Fruit fly (Drosophila melanogaster) whole organism, prepupa: Measurements from ENCODE around the gene Osi16.

ENCODE experiments used
- Blimp-1 ChIP-seq: fragments of 200-800 bp; sonication (Bioruptor generic); optimal IDR thresholded peaks from 3 replicates; lab custom pipeline; 2017; ENCODE audit warnings: missing biosample characterization, missing genetic modification characterization, mild to moderate bottlenecking, moderate library complexity, missing genetic modification reagents
- CG10631 ChIP-seq: fragments of 200-800 bp; sonication (Bioruptor generic); optimal IDR thresholded peaks from 2 replicates; lab custom pipeline; 2016; ENCODE audit warnings: missing biosample characterization, missing genetic modification characterization
- CG10669 ChIP-seq: fragments of 200-800 bp; sonication (Bioruptor generic); optimal IDR thresholded peaks from 3 replicates; lab custom pipeline; 2018; ENCODE audit warnings: missing biosample characterization, mild to moderate bottlenecking, missing genetic modification characterization, moderate library complexity
- CG11762 ChIP-seq: fragments of 200-800 bp; sonication (Bioruptor generic); optimal IDR thresholded peaks from 3 replicates; lab custom pipeline; 2016; ENCODE audit warnings: missing biosample characterization, missing genetic modification characterization; ENCODE audit not compliant: insufficient read depth
- CG15336 ChIP-seq: fragments of 200-800 bp; sonication (Bioruptor generic); IDR thresholded peaks from 2 replicates; pipeline ENCODE4 v1.3.6; 2022; ENCODE audit warnings: missing biosample characterization, missing genetic modification characterization
- CG16779 ChIP-seq: fragments of 200-800 bp; sonication (Bioruptor generic); optimal IDR thresholded peaks from 3 replicates; lab custom pipeline; 2017; ENCODE audit warnings: missing biosample characterization, mild to moderate bottlenecking, missing genetic modification characterization
- CG3032 ChIP-seq: fragments of 200-800 bp; optimal IDR thresholded peaks from 2 replicates; lab custom pipeline; 2019; ENCODE audit warnings: missing biosample characterization, mild to moderate bottlenecking, missing genetic modification characterization, moderate library complexity
- CG31627 ChIP-seq: fragments of 200-800 bp; sonication (Bioruptor generic); optimal IDR thresholded peaks from 3 replicates; lab custom pipeline; 2016; ENCODE audit warnings: missing biosample characterization, missing genetic modification characterization
- CG32006 ChIP-seq: fragments of 200-800 bp; sonication (Bioruptor generic); optimal IDR thresholded peaks from 3 replicates; lab custom pipeline; 2017; ENCODE audit warnings: missing biosample characterization, mild to moderate bottlenecking, missing genetic modification characterization
- CG34406 ChIP-seq: fragments of 200-800 bp; sonication (Bioruptor generic); optimal IDR thresholded peaks from 3 replicates; lab custom pipeline; 2016; ENCODE audit warnings: missing biosample characterization, missing genetic modification characterization
- CG3919 ChIP-seq: fragments of 200-800 bp; sonication (Bioruptor generic); optimal IDR thresholded peaks from 3 replicates; lab custom pipeline; 2016; ENCODE audit warnings: missing biosample characterization, missing genetic modification characterization
- CG6163 ChIP-seq: fragments of 200-800 bp; sonication (Bioruptor generic); IDR thresholded peaks from 3 replicates; pipeline ENCODE4 v1.3.6; 2022; ENCODE audit warnings: missing biosample characterization, missing genetic modification characterization
- CG6276 ChIP-seq: fragments of 200-800 bp; sonication (Bioruptor generic); optimal IDR thresholded peaks from 2 replicates; lab custom pipeline; 2017; ENCODE audit warnings: missing biosample characterization, mild to moderate bottlenecking, missing genetic modification characterization
- CG6808 ChIP-seq: fragments of 200-800 bp; sonication (Bioruptor generic); optimal IDR thresholded peaks from 3 replicates; lab custom pipeline; 2017; ENCODE audit warnings: missing biosample characterization, missing genetic modification characterization, mild to moderate bottlenecking, moderate library complexity, missing genetic modification reagents
- CG8632 ChIP-seq: fragments of 200-800 bp; sonication (Bioruptor generic); optimal IDR thresholded peaks from 3 replicates; lab custom pipeline; 2016; ENCODE audit warnings: missing biosample characterization, missing genetic modification characterization
- CG9139 ChIP-seq: fragments of 200-800 bp; sonication (Bioruptor generic); optimal IDR thresholded peaks from 3 replicates; lab custom pipeline; 2017; ENCODE audit warnings: missing biosample characterization, mild to moderate bottlenecking, missing genetic modification characterization
- Eip75B ChIP-seq: fragments of 200-800 bp; sonication (Bioruptor generic); optimal IDR thresholded peaks from 3 replicates; lab custom pipeline; 2016; ENCODE audit warnings: missing biosample characterization, missing genetic modification characterization
- Eip78C ChIP-seq: fragments of 200-800 bp; sonication (Bioruptor generic); peaks from one replicate; lab custom pipeline; 2016; ENCODE audit warnings: missing biosample characterization, missing genetic modification characterization
- Eip93F ChIP-seq: fragments of 200-800 bp; sonication (Bioruptor generic); optimal IDR thresholded peaks from 2 replicates; lab custom pipeline; 2016; ENCODE audit warnings: missing biosample characterization, mild to moderate bottlenecking, missing genetic modification characterization
- Ets21C ChIP-seq: fragments of 200-800 bp; sonication (Bioruptor generic); optimal IDR thresholded peaks from 3 replicates; lab custom pipeline; 2016; ENCODE audit warnings: missing biosample characterization, missing genetic modification characterization
- Ets96B ChIP-seq: fragments of 200-800 bp; optimal IDR thresholded peaks from 2 replicates; lab custom pipeline; 2019; ENCODE audit warnings: missing biosample characterization, mild to moderate bottlenecking, missing genetic modification characterization, moderate library complexity
- Gug ChIP-seq: fragments of 200-800 bp; sonication (Bioruptor generic); IDR thresholded peaks from 2 replicates; pipeline ENCODE4 v1.3.6; 2022; ENCODE audit warnings: missing biosample characterization, missing genetic modification characterization
- Hr38 ChIP-seq: sonication (Bioruptor generic); optimal IDR thresholded peaks from 2 replicates; lab custom pipeline; 2016; ENCODE audit warnings: missing biosample characterization, missing genetic modification characterization
- Hr39 ChIP-seq: fragments of 200-800 bp; sonication (Bioruptor generic); optimal IDR thresholded peaks from 2 replicates; lab custom pipeline; 2016; ENCODE audit warnings: missing biosample characterization, missing genetic modification characterization
- Hr4 ChIP-seq: fragments of 200-800 bp; sonication (Bioruptor generic); optimal IDR thresholded peaks from 3 replicates; lab custom pipeline; 2016; ENCODE audit warnings: missing biosample characterization, missing genetic modification characterization
- Lpt ChIP-seq: fragments of 200-800 bp; sonication (Bioruptor generic); optimal IDR thresholded peaks from 3 replicates; lab custom pipeline; 2016; ENCODE audit warnings: missing biosample characterization, missing genetic modification characterization
- Met ChIP-seq: fragments of 200-800 bp; sonication (Bioruptor generic); optimal IDR thresholded peaks from 3 replicates; lab custom pipeline; 2016; ENCODE audit warnings: missing biosample characterization, missing genetic modification characterization
- Sox14 ChIP-seq: fragments of 200-800 bp; sonication (Bioruptor generic); optimal IDR thresholded peaks from 3 replicates; lab custom pipeline; 2016; ENCODE audit warnings: missing biosample characterization, missing genetic modification characterization
- achi ChIP-seq: fragments of 200-800 bp; sonication (Bioruptor generic); optimal IDR thresholded peaks from 3 replicates; lab custom pipeline; 2016; ENCODE audit warnings: missing biosample characterization, missing genetic modification characterization
- acj6 ChIP-seq: fragments of 200-800 bp; sonication (Bioruptor generic); optimal IDR thresholded peaks from 3 replicates; lab custom pipeline; 2016; ENCODE audit warnings: missing biosample characterization, missing genetic modification characterization
- cyc ChIP-seq: fragments of 200-800 bp; sonication (Bioruptor generic); optimal IDR thresholded peaks from 3 replicates; lab custom pipeline; 2016; ENCODE audit warnings: missing biosample characterization, missing genetic modification characterization
- dac ChIP-seq: fragments of 200-800 bp; sonication (Bioruptor generic); optimal IDR thresholded peaks from 2 replicates; lab custom pipeline; 2017; ENCODE audit warnings: missing biosample characterization, mild to moderate bottlenecking, missing genetic modification characterization
- dsx ChIP-seq: fragments of 200-800 bp; optimal IDR thresholded peaks from 3 replicates; lab custom pipeline; 2019; ENCODE audit warnings: missing biosample characterization, mild to moderate bottlenecking, missing genetic modification characterization, moderate library complexity; ENCODE audit not compliant: poor library complexity, severe bottlenecking
- esn ChIP-seq: fragments of 200-800 bp; sonication (Bioruptor generic); optimal IDR thresholded peaks from 2 replicates; lab custom pipeline; 2016; ENCODE audit warnings: missing biosample characterization, mild to moderate bottlenecking, missing genetic modification characterization, moderate library complexity
- fd85E ChIP-seq: fragments of 200-800 bp; sonication (Bioruptor generic); optimal IDR thresholded peaks from 3 replicates; lab custom pipeline; 2016; ENCODE audit warnings: missing biosample characterization, missing genetic modification characterization
- fkh ChIP-seq: fragments of 200-800 bp; sonication (Bioruptor generic); optimal IDR thresholded peaks from 3 replicates; lab custom pipeline; 2017; ENCODE audit warnings: missing biosample characterization, mild to moderate bottlenecking, missing genetic modification characterization, moderate library complexity
- lz ChIP-seq: fragments of 200-800 bp; sonication (Bioruptor generic); optimal IDR thresholded peaks from 3 replicates; lab custom pipeline; 2016; ENCODE audit warnings: missing biosample characterization, missing genetic modification characterization
- salr ChIP-seq, 2 experiments: fragments of 200-800 bp; sonication (Bioruptor generic); optimal IDR thresholded peaks; 3 replicates each; lab custom pipeline; 2016 to 2018; ENCODE audit warnings: missing biosample characterization in 2 of 2, missing genetic modification characterization in 2 of 2, mild to moderate bottlenecking in 1 of 2
- ss ChIP-seq, 2 experiments: fragments of 200-800 bp; sonication (Bioruptor generic); optimal IDR thresholded peaks; 2 replicates in 1 of 2; 3 replicates in 1 of 2; lab custom pipeline; 2017 to 2018; ENCODE audit warnings: mild to moderate bottlenecking in 2 of 2, missing biosample characterization in 2 of 2, missing genetic modification characterization in 2 of 2, moderate library complexity in 1 of 2
- topi ChIP-seq: fragments of 200-800 bp; sonication (Bioruptor generic); optimal IDR thresholded peaks from 3 replicates; lab custom pipeline; 2016; ENCODE audit warnings: missing biosample characterization, missing genetic modification characterization
- vri ChIP-seq: fragments of 200-800 bp; sonication (Bioruptor generic); optimal IDR thresholded peaks from 3 replicates; lab custom pipeline; 2016; ENCODE audit warnings: missing biosample characterization, mild to moderate bottlenecking, missing genetic modification characterization

The Osi16 gene

dm6 chr3R:6343396-6344239 lies 38.6 kb downstream of the Osi16 start, which contains the start of gene CG17919 (continued):
- TF ChIP-seq Lpt (GFP tag; lab: Kevin White, UChicago), result no peak
- peak; percentile 60 for TF ChIP-seq Eip78C
- TF ChIP-seq Met (GFP tag; lab: Kevin White, UChicago), result no peak
- TF ChIP-seq CG11762 (GFP tag; lab: Kevin White, UChicago), result no peak
- TF ChIP-seq ss (GFP tag; optimal IDR thresholded peaks at IDR 0.05; lab: Kevin White, UChicago), result no peak
- TF ChIP-seq CG8632 (GFP tag; lab: Kevin White, UChicago), result peak; percentile 57
- TF ChIP-seq cyc (GFP tag; lab: Kevin White, UChicago), result no peak
- peak; percentile 14 for TF ChIP-seq lz
- TF ChIP-seq Hr38 (GFP tag; lab: Kevin White, UChicago), result no peak
- no peak for TF ChIP-seq Blimp-1
- TF ChIP-seq achi (GFP tag; lab: Kevin White, UChicago), result peak; percentile 41
- TF ChIP-seq CG16779 (tag; lab: Kevin White, UChicago), result no peak
- peak; percentile 13 for TF ChIP-seq CG31627 (GFP tag; lab: Kevin White, UChicago)
- TF ChIP-seq CG15336 (GFP tag; lab: Robert Waterston, UW), result peak; percentile 53
- TF ChIP-seq Hr4 (GFP tag; lab: Kevin White, UChicago), result peak; percentile 19
- TF ChIP-seq CG9139 (GFP tag; lab: Kevin White, UChicago), result no peak
- TF ChIP-seq dac, result no peak
- no peak for TF ChIP-seq Eip93F (GFP tag; lab: Kevin White, UChicago)
- no peak for TF ChIP-seq CG10669 (GFP tag; lab: Kevin White, UChicago)
- peak; percentile 35 for TF ChIP-seq topi (GFP tag; lab: Kevin White, UChicago)
- no peak for TF ChIP-seq fkh (GFP tag; lab: Kevin White, UChicago)
- TF ChIP-seq Gug (GFP tag; lab: Robert Waterston, UW), result no peak
- TF ChIP-seq CG10631, result peak; percentile 39
- peak; percentile 44 for TF ChIP-seq esn (GFP tag; lab: Kevin White, UChicago)
- no peak for TF ChIP-seq fd85E
- peak; percentile 37 for TF ChIP-seq CG3032
- peak; percentile 57 for TF ChIP-seq CG3919 (GFP tag; lab: Kevin White, UChicago)
- TF ChIP-seq vri, result no peak

- TF ChIP-seq Eip75B (GFP tag; lab: Kevin White, UChicago) (no peak), dsx (GFP tag; lab: Kevin White, UChicago) (peak; percentile 3), CG11762 (GFP tag; lab: Kevin White, UChicago) (no peak), Sox14 (GFP tag; lab: Kevin White, UChicago) (peak; percentile 48), Hr4 (GFP tag; lab: Kevin White, UChicago) (no peak), CG3032 (peak; percentile 12), CG31627 (GFP tag; lab: Kevin White, UChicago) (peak; percentile 3), Eip93F (GFP tag; lab: Kevin White, UChicago) (no peak), vri (no peak), Eip78C (peak; percentile 49), CG34406 (GFP tag; lab: Kevin White, UChicago) (no peak), fd85E (no peak), CG6163 (GFP tag; lab: Robert Waterston, UW) (no peak), Lpt (GFP tag; lab: Kevin White, UChicago) (no peak), cyc (GFP tag; lab: Kevin White, UChicago) (peak; percentile 8), dac (no peak), esn (GFP tag; lab: Kevin White, UChicago) (peak; percentile 3)
Observed at dm6 chr3R:6345814-6346213, 40.8 kb downstream of the Osi16 start, which contains the start of the genes SmD2 and CG18048. Gene SmD2 (minus strand): TSS chr3R:6345911. Gene CG18048 (plus strand): TSS chr3R:6346111.

- no peak for TF ChIP-seq dac
- no peak for TF ChIP-seq Eip93F (GFP tag; lab: Kevin White, UChicago)
- TF ChIP-seq Eip78C, result no peak
- no peak for TF ChIP-seq Hr39 (GFP tag; lab: Kevin White, UChicago)
- no peak for TF ChIP-seq Ets21C (GFP tag; lab: Kevin White, UChicago)
- no peak for TF ChIP-seq CG6276 (GFP tag; lab: Kevin White, UChicago)
- no peak for TF ChIP-seq CG6808 (GFP tag; lab: Kevin White, UChicago)
- TF ChIP-seq Met (GFP tag; lab: Kevin White, UChicago), result no peak
- TF ChIP-seq acj6 (GFP tag; lab: Kevin White, UChicago), result no peak
- no peak for TF ChIP-seq vri
- TF ChIP-seq Hr38 (GFP tag; lab: Kevin White, UChicago), result no peak
- no peak for TF ChIP-seq CG16779 (tag; lab: Kevin White, UChicago)
- no peak for TF ChIP-seq lz
- TF ChIP-seq Ets96B (tag; lab: Kevin White, UChicago), result no peak
- TF ChIP-seq Sox14 (GFP tag; lab: Kevin White, UChicago), result no peak
- TF ChIP-seq CG32006 (GFP tag; lab: Kevin White, UChicago), result no peak
- no peak for TF ChIP-seq salr (GFP tag; optimal IDR thresholded peaks at IDR 0.05; lab: Kevin White, UChicago)
Observed at dm6 chr3R:6348943-6349342, 43.9 kb downstream of the Osi16 start, which contains the start of gene Hr83. Gene Hr83 (plus strand): TSS chr3R:6349243.
